Fruit fly (Drosophila melanogaster): ENCODE results near the gene g.

dm6 chrX:13699666-13700065 is 36.4 kb downstream of the g start:
- TF ChIP-seq CG11617 (GFP tag; optimal IDR thresholded peaks at IDR 0.05) (no peak), Mnt (GFP tag; optimal IDR thresholded peaks at IDR 0.05) (no peak), toe (GFP tag; optimal IDR thresholded peaks at IDR 0.05) (no peak), bab1 (GFP tag; optimal IDR thresholded peaks at IDR 0.05) (no peak)
